Worm (Caenorhabditis elegans) whole organism, L2 larva: ENCODE measurements around the gene aakg-1.
A peak's percentile ranks its signal among the peaks of the same experiment; 100 is the strongest.

Experiments
- C34F6.9 ChIP-seq: fragments of 150-350 bp; optimal IDR thresholded peaks from 2 replicates; lab custom pipeline; 2014; ENCODE audit warnings: missing biosample characterization, missing genetic modification characterization
- F13H6.1 ChIP-seq: sonication (generic microtip); optimal IDR thresholded peaks from 2 replicates; lab custom pipeline; 2016; ENCODE audit warnings: missing genetic modification characterization, missing compliant biosample characterization
- R02D3.7 ChIP-seq: fragments of 150-350 bp; optimal IDR thresholded peaks from 2 replicates; lab custom pipeline; 2014; ENCODE audit warnings: missing biosample characterization, missing genetic modification characterization
- ZK546.5 ChIP-seq: sonication (generic microtip); optimal IDR thresholded peaks from 2 replicates; lab custom pipeline; 2017; ENCODE audit warnings: missing biosample characterization, missing genetic modification characterization
- alr-1 ChIP-seq: fragments of 150-350 bp; optimal IDR thresholded peaks from 2 replicates; lab custom pipeline; 2014; ENCODE audit warnings: missing biosample characterization, missing genetic modification characterization
- aly-2 ChIP-seq: fragments of 150-350 bp; optimal IDR thresholded peaks from 2 replicates; lab custom pipeline; 2014; ENCODE audit warnings: missing biosample characterization, missing genetic modification characterization
- ama-1 ChIP-seq: fragments of 150-350 bp; optimal IDR thresholded peaks from 2 replicates; lab custom pipeline; 2018; ENCODE audit warnings: inconsistent platforms
- blmp-1 ChIP-seq: sonication (generic microtip); optimal IDR thresholded peaks from 2 replicates; lab custom pipeline; 2017; ENCODE audit warnings: missing genetic modification characterization, mild to moderate bottlenecking, missing compliant biosample characterization, antibody characterized with exemption, moderate library complexity; ENCODE audit not compliant: insufficient read depth
- ceh-16 ChIP-seq: fragments of 150-350 bp; optimal IDR thresholded peaks from 2 replicates; lab custom pipeline; 2014; ENCODE audit warnings: missing biosample characterization, missing genetic modification characterization
- ceh-82 ChIP-seq: fragments of 150-350 bp; optimal IDR thresholded peaks from 2 replicates; lab custom pipeline; 2014; ENCODE audit warnings: missing biosample characterization, missing genetic modification characterization
- crh-2 ChIP-seq: sonication (generic microtip); optimal IDR thresholded peaks from 2 replicates; lab custom pipeline; 2017; ENCODE audit warnings: missing biosample characterization, missing genetic modification characterization
- dmd-4 ChIP-seq: sonication (generic microtip); optimal IDR thresholded peaks from 2 replicates; lab custom pipeline; 2017; ENCODE audit warnings: missing biosample characterization, missing genetic modification characterization
- egl-27 ChIP-seq: sonication (generic microtip); optimal IDR thresholded peaks from 3 replicates; lab custom pipeline; 2017; ENCODE audit warnings: missing biosample characterization, missing genetic modification reagents, missing genetic modification characterization
- elt-1 ChIP-seq: fragments of 150-350 bp; optimal IDR thresholded peaks from 2 replicates; lab custom pipeline; 2014; ENCODE audit warnings: missing biosample characterization, missing genetic modification characterization
- elt-3 ChIP-seq: sonication (generic microtip); optimal IDR thresholded peaks from 2 replicates; lab custom pipeline; 2017; ENCODE audit warnings: missing biosample characterization, missing genetic modification characterization
- fos-1 ChIP-seq: fragments of 150-350 bp; optimal IDR thresholded peaks from 2 replicates; lab custom pipeline; 2014; ENCODE audit warnings: missing biosample characterization, missing genetic modification characterization
- gmeb-1 ChIP-seq: fragments of 150-350 bp; optimal IDR thresholded peaks from 2 replicates; lab custom pipeline; 2014; ENCODE audit warnings: missing biosample characterization, missing genetic modification characterization
- lin-11 ChIP-seq: fragments of 150-350 bp; sonication (generic microtip); optimal IDR thresholded peaks from 2 replicates; lab custom pipeline; 2014; ENCODE audit warnings: missing biosample characterization, missing genetic modification characterization, inconsistent platforms, mixed read lengths
- lin-39 ChIP-seq: fragments of 150-350 bp; optimal IDR thresholded peaks from 2 replicates; lab custom pipeline; 2014; ENCODE audit warnings: missing biosample characterization, missing genetic modification reagents, missing genetic modification characterization
- lsy-2 ChIP-seq, 2 experiments: fragments of 150-350 bp in 1 of 2; sonication (generic microtip) in 1 of 2; optimal IDR thresholded peaks; 2 replicates each; lab custom pipeline; 2014 to 2017; ENCODE audit warnings: missing biosample characterization in 2 of 2, missing genetic modification characterization in 2 of 2
- mab-5 ChIP-seq: fragments of 150-350 bp; optimal IDR thresholded peaks from 2 replicates; lab custom pipeline; 2014; ENCODE audit warnings: missing biosample characterization, missing genetic modification characterization
- mbf-1 ChIP-seq: sonication (generic microtip); optimal IDR thresholded peaks from 2 replicates; lab custom pipeline; 2017; ENCODE audit warnings: missing biosample characterization, missing genetic modification characterization
- mdl-1 ChIP-seq, 2 experiments: fragments of 150-350 bp in 1 of 2; sonication (generic microtip) in 1 of 2; optimal IDR thresholded peaks; 2 replicates each; lab custom pipeline; 2017; ENCODE audit warnings: missing biosample characterization in 2 of 2, missing genetic modification characterization in 2 of 2
- nhr-10 ChIP-seq: sonication (generic microtip); optimal IDR thresholded peaks from 2 replicates; lab custom pipeline; 2017; ENCODE audit warnings: missing biosample characterization, missing genetic modification characterization
- nhr-11 ChIP-seq: fragments of 150-350 bp; optimal IDR thresholded peaks from 2 replicates; lab custom pipeline; 2014; ENCODE audit warnings: missing biosample characterization, missing genetic modification characterization
- nhr-12 ChIP-seq: fragments of 150-350 bp; optimal IDR thresholded peaks from 2 replicates; lab custom pipeline; 2014; ENCODE audit warnings: missing biosample characterization, missing genetic modification characterization
- nhr-129 ChIP-seq: fragments of 150-350 bp; optimal IDR thresholded peaks from 2 replicates; lab custom pipeline; 2014; ENCODE audit warnings: missing biosample characterization, missing genetic modification characterization
- nhr-21 ChIP-seq: fragments of 150-350 bp; optimal IDR thresholded peaks from 2 replicates; lab custom pipeline; 2014; ENCODE audit warnings: missing biosample characterization, missing genetic modification characterization
- nhr-23 ChIP-seq: fragments of 150-350 bp; optimal IDR thresholded peaks from 2 replicates; lab custom pipeline; 2014; ENCODE audit warnings: missing biosample characterization, missing genetic modification reagents, missing genetic modification characterization
- nhr-237 ChIP-seq: fragments of 150-350 bp; optimal IDR thresholded peaks from 2 replicates; lab custom pipeline; 2014; ENCODE audit warnings: missing biosample characterization, missing genetic modification characterization
- nhr-25 ChIP-seq: fragments of 150-350 bp; sonication (generic microtip); optimal IDR thresholded peaks from 3 replicates; lab custom pipeline; 2014; ENCODE audit warnings: missing biosample characterization, missing genetic modification characterization
- nhr-6 ChIP-seq: fragments of 150-350 bp; optimal IDR thresholded peaks from 2 replicates; lab custom pipeline; 2014; ENCODE audit warnings: missing biosample characterization, missing genetic modification characterization
- nhr-77 ChIP-seq: fragments of 150-350 bp; optimal IDR thresholded peaks from 2 replicates; lab custom pipeline; 2014; ENCODE audit warnings: missing biosample characterization, missing genetic modification characterization
- peb-1 ChIP-seq: fragments of 150-350 bp; optimal IDR thresholded peaks from 2 replicates; lab custom pipeline; 2014; ENCODE audit warnings: missing biosample characterization, missing genetic modification characterization
- sem-4 ChIP-seq: fragments of 150-350 bp; optimal IDR thresholded peaks from 2 replicates; lab custom pipeline; 2014; ENCODE audit warnings: missing biosample characterization, missing genetic modification reagents, missing genetic modification characterization
- skn-1 ChIP-seq: sonication (generic microtip); optimal IDR thresholded peaks from 2 replicates; lab custom pipeline; 2017; ENCODE audit warnings: missing biosample characterization, missing genetic modification characterization
- sma-3 ChIP-seq: sonication (generic microtip); optimal IDR thresholded peaks from 2 replicates; lab custom pipeline; 2016; ENCODE audit warnings: missing genetic modification reagents, missing genetic modification characterization, missing compliant biosample characterization
- sma-9 ChIP-seq, 2 experiments: fragments of 150-350 bp in 1 of 2; sonication (generic microtip) in 1 of 2; optimal IDR thresholded peaks; 2 replicates each; lab custom pipeline; 2014 to 2016; ENCODE audit warnings: missing genetic modification characterization in 2 of 2, mild to moderate bottlenecking in 1 of 2, missing biosample characterization in 1 of 2, missing compliant biosample characterization in 1 of 2, missing genetic modification reagents in 1 of 2, moderate library complexity in 1 of 2
- snpc-4 ChIP-seq: fragments of 150-350 bp; optimal IDR thresholded peaks from 2 replicates; lab custom pipeline; 2014; ENCODE audit warnings: missing biosample characterization, missing genetic modification characterization
- unc-39 ChIP-seq: fragments of 150-350 bp; optimal IDR thresholded peaks from 2 replicates; lab custom pipeline; 2014; ENCODE audit warnings: missing biosample characterization, missing genetic modification characterization
- unc-55 ChIP-seq: fragments of 150-350 bp; sonication (generic microtip); optimal IDR thresholded peaks from 3 replicates; lab custom pipeline; 2014; ENCODE audit warnings: missing biosample characterization, missing genetic modification reagents, missing genetic modification characterization
- unc-62 ChIP-seq: fragments of 150-350 bp; optimal IDR thresholded peaks from 2 replicates; lab custom pipeline; 2014; ENCODE audit warnings: missing biosample characterization, missing genetic modification reagents, missing genetic modification characterization
- zag-1 ChIP-seq: fragments of 150-350 bp; optimal IDR thresholded peaks from 2 replicates; lab custom pipeline; 2014; ENCODE audit warnings: missing biosample characterization, missing genetic modification characterization
- ztf-1 ChIP-seq: fragments of 200-800 bp; sonication (Bioruptor generic); conservative IDR thresholded peaks from 2 replicates; pipeline ENCODE4 v1.3.6; 2022; ENCODE audit warnings: missing genetic modification characterization, missing compliant biosample characterization
- ztf-11 ChIP-seq: sonication (generic microtip); optimal IDR thresholded peaks from 2 replicates; lab custom pipeline; 2017; ENCODE audit warnings: missing biosample characterization, missing genetic modification characterization
- ztf-4 ChIP-seq: fragments of 150-350 bp; optimal IDR thresholded peaks from 2 replicates; lab custom pipeline; 2014; ENCODE audit warnings: missing biosample characterization, missing genetic modification characterization

aakg-1 gene

DNA sequence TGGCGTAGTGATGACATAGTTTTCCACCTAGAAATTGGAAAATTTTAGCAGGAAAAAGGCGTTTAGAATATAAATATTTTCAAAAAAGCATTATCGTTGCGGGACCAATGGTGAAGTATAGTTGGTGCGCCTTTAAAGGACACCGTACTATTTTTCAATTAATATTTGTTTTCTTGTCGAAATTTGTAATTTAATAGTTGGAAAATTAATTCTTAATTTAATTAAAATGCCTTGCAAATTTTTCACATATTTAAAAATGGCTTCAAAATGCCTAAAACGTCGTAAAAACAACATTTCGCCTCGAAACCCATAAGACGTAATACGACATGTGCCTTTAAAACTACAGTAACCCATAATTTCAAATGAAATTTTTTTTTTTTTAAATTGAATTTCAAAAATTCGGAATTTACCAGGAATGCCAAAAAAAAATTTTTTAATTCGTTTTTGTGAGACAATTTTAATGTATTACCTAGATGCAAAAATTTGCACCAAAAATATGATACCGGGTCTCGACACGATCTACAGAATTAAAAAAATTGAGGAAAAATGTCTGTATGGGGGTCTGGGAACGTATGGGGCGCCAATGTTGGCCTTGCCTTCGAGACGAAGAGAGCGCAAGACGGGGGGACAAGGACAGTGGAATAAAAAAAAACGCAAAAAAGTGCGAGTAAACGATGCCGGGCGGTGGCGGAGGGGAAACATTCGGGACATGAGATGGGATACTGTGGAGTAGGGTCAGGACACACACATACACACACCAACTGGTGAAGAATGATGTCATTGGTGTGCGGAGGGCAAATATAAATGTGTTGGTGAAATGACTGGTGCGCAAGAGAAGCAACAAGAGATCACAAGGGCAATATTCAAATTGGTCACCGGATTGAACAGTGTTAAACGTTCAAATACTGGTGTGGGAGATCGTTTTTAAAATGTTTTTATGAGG lies at the start of gene aakg-1:
Gene aakg-1 (minus strand): TSS at position 52 of the 943 bp plus-strand sequence.
- TF ChIP-seq sem-4 (tag; lab: Kevin White, UChicago) (no peak), nhr-129 (peak; percentile 4), dmd-4 (tag; lab: Kevin White, UChicago) (no peak), ceh-16 (tag; lab: Kevin White, UChicago) (peak; percentile 33)

DNA sequence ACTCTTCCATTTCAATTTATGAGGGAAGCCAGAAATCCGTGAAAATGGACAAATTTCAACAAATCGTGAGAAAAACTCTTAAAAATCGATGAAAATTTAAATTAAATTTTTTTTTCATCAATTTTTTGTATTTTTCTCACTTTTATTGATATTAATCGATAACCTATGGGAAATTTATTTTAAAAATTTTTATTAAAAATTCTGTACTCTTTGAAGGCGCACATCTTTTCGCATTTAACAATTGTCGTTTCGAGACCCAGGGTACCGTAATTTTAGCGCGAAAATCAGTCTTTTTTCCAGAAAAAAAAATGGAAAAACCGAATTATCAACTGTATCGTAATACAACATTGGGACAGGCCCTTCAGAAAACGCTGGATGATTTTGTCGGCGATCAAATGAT lies 49.3 kb upstream of the aakg-1 start, which contains the start of gene gtf-2A2:
Gene gtf-2A2 (plus strand): TSS at position 301 of the 400 bp plus-strand sequence.
- TF ChIP-seq nhr-6 (tag; lab: Kevin White, UChicago) (no peak), aly-2 (no peak), lin-39 (tag; lab: Kevin White, UChicago) (no peak), ceh-82 (no peak), elt-3 (no peak), peb-1 (tag; lab: Kevin White, UChicago) (no peak), snpc-4 (tag; lab: Kevin White, UChicago) (no peak), lin-11 (no peak), zag-1 (tag; lab: Kevin White, UChicago) (no peak), alr-1 (tag; lab: Kevin White, UChicago) (no peak), unc-39 (tag; lab: Kevin White, UChicago) (no peak), R02D3.7 (no peak)

DNA sequence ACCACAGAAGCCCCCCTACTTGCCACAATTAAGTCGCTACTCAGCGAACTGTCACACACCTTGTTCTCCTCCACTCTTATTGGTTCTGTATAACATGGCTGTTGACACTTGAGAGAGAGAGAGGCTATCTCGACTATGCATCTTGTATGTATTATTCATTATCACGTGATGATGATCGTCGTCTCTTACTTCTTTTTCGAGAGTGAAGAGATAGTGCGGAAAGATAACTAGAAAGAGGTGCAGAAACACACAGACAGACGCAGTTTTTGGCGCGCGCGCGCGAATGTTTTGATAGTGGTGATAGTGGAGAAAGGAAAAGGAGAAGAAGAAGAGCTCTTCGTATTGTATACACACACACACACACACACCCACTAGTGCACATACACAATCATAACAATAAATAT lies 41.8 kb upstream of the aakg-1 start:
- TF ChIP-seq unc-39 (tag; lab: Kevin White, UChicago) (no peak), ceh-16 (tag; lab: Kevin White, UChicago) (peak; percentile 8), nhr-237 (tag; lab: Kevin White, UChicago) (no peak), unc-62 (GFP tag; lab: Kevin White, UChicago) (no peak), ztf-11 (tag; lab: Kevin White, UChicago) (no peak), elt-1 (tag; lab: Kevin White, UChicago) (peak; percentile 8), aly-2 (no peak), zag-1 (tag; lab: Kevin White, UChicago) (no peak), nhr-6 (tag; lab: Kevin White, UChicago) (no peak), sma-3 (peak; percentile 91), F13H6.1 (tag; lab: Kevin White, UChicago) (peak; percentile 82), ceh-82 (no peak), alr-1 (tag; lab: Kevin White, UChicago) (no peak), ama-1 (lab: Kevin White, UChicago) (no peak), blmp-1 (no peak), C34F6.9 (peak; percentile 53), ZK546.5 (tag; lab: Kevin White, UChicago) (no peak), elt-3 (no peak), lin-11 (no peak), nhr-23 (tag; lab: Kevin White, UChicago) (no peak), lin-39 (tag; lab: Kevin White, UChicago) (no peak), nhr-21 (peak; percentile 75), nhr-77 (no peak), R02D3.7 (no peak), unc-55 (GFP tag; lab: Kevin White, UChicago) (peak; percentile 49), ztf-1 (GFP tag; lab: Robert Waterston, UW) (no peak), nhr-11 (tag; lab: Kevin White, UChicago) (no peak), egl-27 (peak; percentile 72), nhr-10 (no peak), sem-4 (tag; lab: Kevin White, UChicago) (no peak), fos-1 (tag; lab: Kevin White, UChicago) (peak; percentile 93), lsy-2 (tag; optimal IDR thresholded peaks at IDR 0.05; lab: Kevin White, UChicago) (peak in 1 of 2 experiments; percentile 72), crh-2 (peak; percentile 86), mab-5 (tag; lab: Kevin White, UChicago) (no peak), nhr-12 (tag; lab: Kevin White, UChicago) (no peak), skn-1 (tag; lab: Kevin White, UChicago) (peak; percentile 44), mdl-1 (tag; optimal IDR thresholded peaks at IDR 0.05; lab: Kevin White, UChicago) (peak in 1 of 2 experiments; percentile 54), sma-9 (GFP tag; optimal IDR thresholded peaks at IDR 0.05; lab: Kevin White, UChicago) (peak; percentile 90), sma-9 (tag; optimal IDR thresholded peaks at IDR 0.05; lab: Kevin White, UChicago) (no peak), nhr-25 (tag; lab: Kevin White, UChicago) (peak; percentile 82), gmeb-1 (tag; lab: Kevin White, UChicago) (peak; percentile 75), mbf-1 (tag; lab: Kevin White, UChicago) (no peak), ztf-4 (no peak), nhr-129 (peak; percentile 88), dmd-4 (tag; lab: Kevin White, UChicago) (no peak), peb-1 (tag; lab: Kevin White, UChicago) (no peak)
